Worm (Caenorhabditis elegans): ENCODE results near the gene urb-1.

ce11 chrV:6453122-6453521 lies 29.2 kb upstream of the urb-1 start, which contains the start of gene acl-9:
- TF ChIP-seq ets-7 (tag; optimal IDR thresholded peaks at IDR 0.05), result no peak
- no peak for TF ChIP-seq ama-1 (optimal IDR thresholded peaks at IDR 0.05)
- no peak for TF ChIP-seq ceh-36 (tag; optimal IDR thresholded peaks at IDR 0.05)
- TF ChIP-seq ceh-13 (GFP tag; optimal IDR thresholded peaks at IDR 0.05), result no peak
- no peak for TF ChIP-seq scrt-1 (GFP tag; IDR thresholded peaks at IDR 0.05)
- no peak for TF ChIP-seq tbx-11 (GFP tag; IDR thresholded peaks at IDR 0.05)
- TF ChIP-seq hmg-4 (GFP tag; optimal IDR thresholded peaks at IDR 0.05), result no peak
- no peak for TF ChIP-seq flt-1 (GFP tag; IDR thresholded peaks at IDR 0.05)
- no peak for TF ChIP-seq F13C5.2 (tag; optimal IDR thresholded peaks at IDR 0.05)
- no peak for TF ChIP-seq sea-1 (GFP tag; conservative IDR thresholded peaks at IDR 0.05)

Measured in whole organism, early embryonic.